Worm (Caenorhabditis elegans) whole organism, midembryonic: ENCODE data around the gene T25E4.1.
A peak's percentile ranks its signal among the peaks of the same experiment; 100 is the strongest.

ENCODE experiments used
- T22C8.4 ChIP-seq: fragments of 200-800 bp; sonication (Bioruptor generic); IDR thresholded peaks from 2 replicates; pipeline ENCODE4 v1.3.6; 2022; ENCODE audit warnings: missing genetic modification characterization, missing compliant biosample characterization
- cog-1 ChIP-seq: sonication (generic microtip); optimal IDR thresholded peaks from 2 replicates; lab custom pipeline; 2016; ENCODE audit warnings: missing genetic modification characterization, missing compliant biosample characterization
- flt-1 ChIP-seq: fragments of 200-800 bp; sonication (Bioruptor generic); IDR thresholded peaks from 2 replicates; pipeline ENCODE4 v1.3.6; 2022; ENCODE audit warnings: missing genetic modification characterization, missing compliant biosample characterization
- klf-2 ChIP-seq: fragments of 200-800 bp; sonication (Bioruptor generic); conservative IDR thresholded peaks from 2 replicates; pipeline ENCODE4 v1.3.6; 2022; ENCODE audit warnings: missing genetic modification reagents, missing genetic modification characterization, missing compliant biosample characterization
- med-1 ChIP-seq: sonication (generic microtip); optimal IDR thresholded peaks from 2 replicates; lab custom pipeline; 2017; ENCODE audit warnings: missing genetic modification characterization, mild to moderate bottlenecking, missing compliant biosample characterization, antibody characterized with exemption, missing genetic modification reagents; ENCODE audit not compliant: insufficient read depth
- ref-1 ChIP-seq: fragments of 200-800 bp; sonication (Bioruptor generic); conservative IDR thresholded peaks from 2 replicates; pipeline ENCODE4 v1.3.6; 2022; ENCODE audit warnings: missing genetic modification reagents, missing genetic modification characterization, missing compliant biosample characterization
- tab-1 ChIP-seq: fragments of 200-800 bp; sonication (Bioruptor generic); IDR thresholded peaks from 2 replicates; pipeline ENCODE4 v1.3.6; 2022; ENCODE audit warnings: missing genetic modification characterization, missing compliant biosample characterization
- ztf-23 ChIP-seq: fragments of 200-800 bp; sonication (Bioruptor generic); IDR thresholded peaks from 2 replicates; pipeline ENCODE4 v1.3.6; 2022; ENCODE audit warnings: missing genetic modification reagents, missing genetic modification characterization, missing compliant biosample characterization
- ztf-29 ChIP-seq: fragments of 200-800 bp; sonication (Bioruptor generic); IDR thresholded peaks from 2 replicates; pipeline ENCODE4 v1.3.6; 2022; ENCODE audit warnings: missing genetic modification reagents, missing genetic modification characterization, missing compliant biosample characterization

T25E4.1 gene

ce11 chrII:5557134-5557533 lies 21.0 kb upstream of the T25E4.1 start:
- TF ChIP-seq ref-1 (no peak), med-1 (GFP tag; lab: Kevin White, UChicago) (no peak), tab-1 (GFP tag; lab: Robert Waterston, UW) (no peak), cog-1 (tag; lab: Kevin White, UChicago) (no peak), ztf-29 (GFP tag; lab: Robert Waterston, UW) (no peak), flt-1 (no peak), klf-2 (GFP tag; lab: Robert Waterston, UW) (no peak), T22C8.4 (GFP tag; lab: Robert Waterston, UW) (no peak), ztf-23 (GFP tag; lab: Robert Waterston, UW) (no peak)

DNA sequence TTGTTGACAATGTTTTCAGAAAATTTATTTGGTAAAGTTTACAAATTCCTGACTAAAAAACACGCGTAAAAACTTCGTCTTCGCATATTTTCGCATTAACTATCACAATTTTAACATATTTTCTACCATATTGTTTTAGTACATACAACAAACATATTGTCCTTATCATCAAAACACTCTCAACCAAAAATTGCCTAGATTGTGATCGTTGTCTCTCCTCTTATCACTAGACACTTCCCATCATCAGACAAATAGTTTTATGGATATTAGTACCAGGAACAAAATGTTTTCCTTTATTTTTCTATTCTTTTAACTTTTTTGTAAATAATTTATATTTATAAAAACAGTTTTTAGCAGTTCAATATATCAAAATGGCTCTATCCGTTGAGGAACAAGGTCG lies 16.7 kb upstream of the T25E4.1 start, which contains the start of gene C17C3.3:
C17C3.3 (plus strand) TSS at position 346 of the 400 bp plus-strand sequence.
- TF ChIP-seq ztf-23 (GFP tag; lab: Robert Waterston, UW): no peak
- no peak for TF ChIP-seq ztf-29 (GFP tag; lab: Robert Waterston, UW)
- TF ChIP-seq ref-1: no peak
- no peak for TF ChIP-seq med-1 (GFP tag; lab: Kevin White, UChicago)
- no peak for TF ChIP-seq cog-1 (tag; lab: Kevin White, UChicago)
- TF ChIP-seq tab-1 (GFP tag; lab: Robert Waterston, UW): no peak
- TF ChIP-seq flt-1: no peak
- TF ChIP-seq klf-2 (GFP tag; lab: Robert Waterston, UW): no peak
- TF ChIP-seq T22C8.4 (GFP tag; lab: Robert Waterston, UW): no peak

- TF ChIP-seq ref-1 (no peak), flt-1 (0 out of 2 replicates have a peak, but pooled peaks have one; percentile 45)
Observed at ce11 chrII:5565082-5565623, 13.0 kb upstream of the T25E4.1 start.

DNA sequence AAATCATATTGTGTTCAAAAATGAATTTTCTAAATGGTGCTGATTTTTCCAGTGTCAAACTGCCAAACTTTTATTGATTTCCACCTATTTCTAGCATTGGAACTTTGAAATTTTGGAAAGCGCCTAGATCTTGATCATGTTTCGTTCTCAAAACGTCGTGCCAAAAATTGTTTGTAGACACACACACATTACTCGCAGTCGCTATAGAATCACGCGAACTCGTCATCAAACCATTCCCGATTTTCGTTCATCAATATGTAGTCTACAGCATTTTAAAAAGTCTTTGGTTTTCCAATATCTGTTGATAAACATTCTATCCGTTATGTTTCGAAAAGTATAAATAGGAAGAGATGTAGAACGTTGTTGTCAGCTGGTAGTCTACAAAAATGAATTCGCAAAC lies 7.9 kb upstream of the T25E4.1 start, which contains the start of the genes C17C3.1 and C17C3.15:
C17C3.1 (plus strand) TSS at position 301 of the 400 bp plus-strand sequence.
C17C3.15 (plus strand) TSS at position 383 of the 400 bp plus-strand sequence.
- TF ChIP-seq ztf-23 (GFP tag; lab: Robert Waterston, UW): no peak
- no peak for TF ChIP-seq flt-1
- no peak for TF ChIP-seq ztf-29 (GFP tag; lab: Robert Waterston, UW)
- TF ChIP-seq cog-1 (tag; lab: Kevin White, UChicago): no peak
- no peak for TF ChIP-seq T22C8.4 (GFP tag; lab: Robert Waterston, UW)
- TF ChIP-seq med-1 (GFP tag; lab: Kevin White, UChicago): no peak
- no peak for TF ChIP-seq tab-1 (GFP tag; lab: Robert Waterston, UW)
- TF ChIP-seq klf-2 (GFP tag; lab: Robert Waterston, UW): no peak
- no peak for TF ChIP-seq ref-1

DNA sequence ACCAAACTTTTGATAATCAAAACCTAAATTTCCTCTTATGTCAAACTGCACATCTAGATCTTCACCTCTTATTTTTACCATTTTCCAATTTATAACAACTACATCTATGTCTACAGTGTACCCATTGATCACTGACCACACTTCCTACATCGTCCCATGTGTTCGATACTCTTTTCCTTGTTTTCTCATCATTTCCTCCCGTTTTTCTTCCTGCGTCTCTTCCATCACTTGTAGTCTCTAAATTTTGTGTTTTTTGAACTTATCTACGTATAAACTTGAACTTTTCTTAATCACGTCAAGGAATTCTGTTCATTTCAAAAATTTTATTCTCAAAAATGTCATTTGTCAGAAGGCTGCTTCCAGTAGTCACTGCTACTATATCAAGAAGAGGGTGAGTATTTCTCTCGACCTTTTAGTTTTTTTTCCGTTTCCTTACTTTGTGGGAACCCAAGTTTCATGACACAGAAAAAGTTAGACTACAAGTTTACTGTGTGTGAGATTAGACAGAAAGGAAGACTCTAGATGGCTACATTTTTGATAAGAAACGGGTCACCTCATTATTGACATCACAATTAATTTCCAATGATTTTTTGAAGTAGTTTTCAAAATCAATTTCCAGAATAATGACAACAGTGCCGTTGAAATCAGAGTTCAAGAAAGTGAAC lies 5.9 kb upstream of the T25E4.1 start:
- TF ChIP-seq cog-1 (tag; lab: Kevin White, UChicago) (no peak), ref-1 (no peak), tab-1 (GFP tag; lab: Robert Waterston, UW) (no peak), ztf-23 (GFP tag; lab: Robert Waterston, UW) (no peak), klf-2 (GFP tag; lab: Robert Waterston, UW) (no peak), T22C8.4 (GFP tag; lab: Robert Waterston, UW) (no peak), ztf-29 (GFP tag; lab: Robert Waterston, UW) (no peak), med-1 (GFP tag; lab: Kevin White, UChicago) (no peak), flt-1 (no peak)

DNA sequence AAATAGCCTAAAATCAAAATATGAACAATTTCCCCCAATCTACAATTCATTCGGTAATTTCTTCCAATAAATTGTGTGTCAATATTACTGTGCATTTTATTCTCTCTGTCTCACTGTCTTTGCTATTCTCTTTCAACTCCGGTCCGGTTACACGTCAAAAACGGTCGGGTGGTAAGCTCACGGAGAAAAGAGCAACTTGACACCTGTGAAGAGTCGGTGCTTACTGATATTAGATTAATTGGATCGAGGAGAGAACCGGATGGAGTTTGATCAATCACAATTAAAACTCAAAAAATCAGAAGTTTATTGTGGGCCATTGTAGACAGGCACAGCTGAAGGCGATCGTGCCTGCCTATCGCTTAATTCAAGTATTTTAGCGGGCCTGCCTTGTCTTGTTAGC lies 3.2 kb upstream of the T25E4.1 start:
- TF ChIP-seq med-1 (GFP tag; lab: Kevin White, UChicago) (no peak), T22C8.4 (GFP tag; lab: Robert Waterston, UW) (no peak), ztf-23 (GFP tag; lab: Robert Waterston, UW) (no peak), ztf-29 (GFP tag; lab: Robert Waterston, UW) (no peak), tab-1 (GFP tag; lab: Robert Waterston, UW) (no peak), flt-1 (no peak), cog-1 (tag; lab: Kevin White, UChicago) (no peak), klf-2 (GFP tag; lab: Robert Waterston, UW) (no peak), ref-1 (no peak)

DNA sequence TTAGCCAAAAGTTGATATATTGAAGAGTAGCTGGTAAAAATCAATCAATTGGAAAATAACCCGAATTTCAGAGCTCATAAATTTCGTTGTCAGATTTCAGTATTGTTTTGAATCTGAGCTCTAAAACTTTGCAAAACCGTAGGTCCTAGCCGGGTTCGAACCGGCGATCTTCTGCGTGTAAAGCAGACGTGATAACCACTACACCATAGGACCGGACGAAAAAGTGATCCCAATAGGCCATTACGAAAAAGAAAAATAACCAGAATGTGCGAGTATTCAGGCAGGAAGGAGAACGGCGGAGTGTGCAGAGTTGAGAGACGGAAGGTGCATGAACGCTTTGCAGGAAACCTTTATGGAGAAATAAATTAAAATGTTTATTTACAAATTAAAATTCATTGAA lies 1.1 kb upstream of the T25E4.1 start:
- TF ChIP-seq klf-2 (GFP tag; lab: Robert Waterston, UW) (0 out of 2 replicates have a peak, but pooled peaks have one; percentile 22), med-1 (GFP tag; lab: Kevin White, UChicago) (no peak), cog-1 (tag; lab: Kevin White, UChicago) (no peak), ztf-23 (GFP tag; lab: Robert Waterston, UW) (peak; percentile 73), flt-1 (peak; percentile 87), ref-1 (no peak), ztf-29 (GFP tag; lab: Robert Waterston, UW) (no peak), T22C8.4 (GFP tag; lab: Robert Waterston, UW) (peak; percentile 49; the same call in 1 of the 2 replicates), tab-1 (GFP tag; lab: Robert Waterston, UW) (peak; percentile 78)

DNA sequence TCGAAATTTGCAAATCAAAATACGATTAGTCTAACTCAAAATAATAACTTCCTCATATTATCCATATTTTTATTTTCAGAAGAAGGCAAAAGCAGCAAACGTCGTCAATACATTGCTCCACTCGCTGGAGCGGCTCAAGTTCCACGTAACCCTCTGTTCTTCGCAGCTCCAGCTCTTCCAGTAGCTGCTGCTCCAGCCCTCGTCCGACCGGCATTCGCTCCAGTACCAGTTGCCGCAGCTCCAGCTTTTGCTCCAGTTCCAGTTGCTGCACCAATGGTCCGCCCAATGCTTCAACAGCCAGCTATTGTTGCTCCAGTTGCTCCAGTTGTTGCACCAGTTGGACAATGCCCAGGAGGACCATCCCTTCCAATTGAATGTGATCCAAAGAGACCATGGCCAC lies 579 bp downstream of the T25E4.1 start:
- TF ChIP-seq ztf-29 (GFP tag; lab: Robert Waterston, UW): no peak
- TF ChIP-seq T22C8.4 (GFP tag; lab: Robert Waterston, UW): no peak
- no peak for TF ChIP-seq ref-1
- TF ChIP-seq med-1 (GFP tag; lab: Kevin White, UChicago): no peak
- TF ChIP-seq cog-1 (tag; lab: Kevin White, UChicago): no peak
- TF ChIP-seq ztf-23 (GFP tag; lab: Robert Waterston, UW): no peak
- no peak for TF ChIP-seq flt-1

- no peak for TF ChIP-seq flt-1
- TF ChIP-seq ztf-29 (GFP tag; lab: Robert Waterston, UW): no peak
- TF ChIP-seq klf-2 (GFP tag; lab: Robert Waterston, UW): no peak
- no peak for TF ChIP-seq ztf-23 (GFP tag; lab: Robert Waterston, UW)
- no peak for TF ChIP-seq cog-1 (tag; lab: Kevin White, UChicago)
Observed at ce11 chrII:5579236-5579635, 1.1 kb downstream of the T25E4.1 start.
